Fruit fly (Drosophila melanogaster) whole organism, prepupa: ENCODE data around the gene Tl.

Experiments
- Blimp-1 ChIP-seq: fragments of 200-800 bp; sonication (Bioruptor generic); optimal IDR thresholded peaks from 3 replicates; lab custom pipeline; 2017; ENCODE audit warnings: missing biosample characterization, missing genetic modification characterization, mild to moderate bottlenecking, moderate library complexity, missing genetic modification reagents
- CG11902 ChIP-seq: fragments of 200-800 bp; sonication (Bioruptor generic); optimal IDR thresholded peaks from 3 replicates; lab custom pipeline; 2016; ENCODE audit warnings: missing biosample characterization, missing genetic modification characterization
- CG15336 ChIP-seq: fragments of 200-800 bp; sonication (Bioruptor generic); IDR thresholded peaks from 2 replicates; pipeline ENCODE4 v1.3.6; 2022; ENCODE audit warnings: missing biosample characterization, missing genetic modification characterization
- CG16779 ChIP-seq: fragments of 200-800 bp; sonication (Bioruptor generic); optimal IDR thresholded peaks from 3 replicates; lab custom pipeline; 2017; ENCODE audit warnings: missing biosample characterization, mild to moderate bottlenecking, missing genetic modification characterization
- CG3032 ChIP-seq: fragments of 200-800 bp; optimal IDR thresholded peaks from 2 replicates; lab custom pipeline; 2019; ENCODE audit warnings: missing biosample characterization, mild to moderate bottlenecking, missing genetic modification characterization, moderate library complexity
- CG31627 ChIP-seq: fragments of 200-800 bp; sonication (Bioruptor generic); optimal IDR thresholded peaks from 3 replicates; lab custom pipeline; 2016; ENCODE audit warnings: missing biosample characterization, missing genetic modification characterization
- CG32006 ChIP-seq: fragments of 200-800 bp; sonication (Bioruptor generic); optimal IDR thresholded peaks from 3 replicates; lab custom pipeline; 2017; ENCODE audit warnings: missing biosample characterization, mild to moderate bottlenecking, missing genetic modification characterization
- CG3919 ChIP-seq: fragments of 200-800 bp; sonication (Bioruptor generic); optimal IDR thresholded peaks from 3 replicates; lab custom pipeline; 2016; ENCODE audit warnings: missing biosample characterization, missing genetic modification characterization
- CG6163 ChIP-seq: fragments of 200-800 bp; sonication (Bioruptor generic); IDR thresholded peaks from 3 replicates; pipeline ENCODE4 v1.3.6; 2022; ENCODE audit warnings: missing biosample characterization, missing genetic modification characterization
- CG6276 ChIP-seq: fragments of 200-800 bp; sonication (Bioruptor generic); optimal IDR thresholded peaks from 2 replicates; lab custom pipeline; 2017; ENCODE audit warnings: missing biosample characterization, mild to moderate bottlenecking, missing genetic modification characterization
- CG6792 ChIP-seq: fragments of 200-800 bp; sonication (Bioruptor generic); optimal IDR thresholded peaks from 3 replicates; lab custom pipeline; 2016; ENCODE audit warnings: missing biosample characterization, missing genetic modification characterization
- CG6854 ChIP-seq: fragments of 200-800 bp; sonication (Bioruptor generic); optimal IDR thresholded peaks from 2 replicates; lab custom pipeline; 2017; ENCODE audit warnings: missing biosample characterization, mild to moderate bottlenecking, missing genetic modification characterization
- CG7368 ChIP-seq: fragments of 200-800 bp; sonication (Bioruptor generic); optimal IDR thresholded peaks from 3 replicates; lab custom pipeline; 2016; ENCODE audit warnings: missing biosample characterization, missing genetic modification characterization
- CG8119 ChIP-seq: fragments of 200-800 bp; sonication (Bioruptor generic); IDR thresholded peaks from 3 replicates; pipeline ENCODE4 v1.3.6; 2022; ENCODE audit warnings: missing biosample characterization, missing genetic modification characterization
- CG8319 ChIP-seq: fragments of 200-800 bp; sonication (Bioruptor generic); optimal IDR thresholded peaks from 3 replicates; lab custom pipeline; 2016; ENCODE audit warnings: missing biosample characterization, missing genetic modification characterization
- CG9139 ChIP-seq: fragments of 200-800 bp; sonication (Bioruptor generic); optimal IDR thresholded peaks from 3 replicates; lab custom pipeline; 2017; ENCODE audit warnings: missing biosample characterization, mild to moderate bottlenecking, missing genetic modification characterization
- Eip75B ChIP-seq: fragments of 200-800 bp; sonication (Bioruptor generic); optimal IDR thresholded peaks from 3 replicates; lab custom pipeline; 2016; ENCODE audit warnings: missing biosample characterization, missing genetic modification characterization
- Eip78C ChIP-seq: fragments of 200-800 bp; sonication (Bioruptor generic); peaks from one replicate; lab custom pipeline; 2016; ENCODE audit warnings: missing biosample characterization, missing genetic modification characterization
- Ets21C ChIP-seq: fragments of 200-800 bp; sonication (Bioruptor generic); optimal IDR thresholded peaks from 3 replicates; lab custom pipeline; 2016; ENCODE audit warnings: missing biosample characterization, missing genetic modification characterization
- Ets96B ChIP-seq: fragments of 200-800 bp; optimal IDR thresholded peaks from 2 replicates; lab custom pipeline; 2019; ENCODE audit warnings: missing biosample characterization, mild to moderate bottlenecking, missing genetic modification characterization, moderate library complexity
- Hr38 ChIP-seq: sonication (Bioruptor generic); optimal IDR thresholded peaks from 2 replicates; lab custom pipeline; 2016; ENCODE audit warnings: missing biosample characterization, missing genetic modification characterization
- Lpt ChIP-seq: fragments of 200-800 bp; sonication (Bioruptor generic); optimal IDR thresholded peaks from 3 replicates; lab custom pipeline; 2016; ENCODE audit warnings: missing biosample characterization, missing genetic modification characterization
- Met ChIP-seq: fragments of 200-800 bp; sonication (Bioruptor generic); optimal IDR thresholded peaks from 3 replicates; lab custom pipeline; 2016; ENCODE audit warnings: missing biosample characterization, missing genetic modification characterization
- OdsH ChIP-seq: fragments of 200-800 bp; sonication (Bioruptor generic); optimal IDR thresholded peaks from 3 replicates; lab custom pipeline; 2016; ENCODE audit warnings: missing biosample characterization, missing genetic modification characterization
- Sox14 ChIP-seq: fragments of 200-800 bp; sonication (Bioruptor generic); optimal IDR thresholded peaks from 3 replicates; lab custom pipeline; 2016; ENCODE audit warnings: missing biosample characterization, missing genetic modification characterization
- Sox15 ChIP-seq: fragments of 200-800 bp; sonication (Bioruptor generic); optimal IDR thresholded peaks from 3 replicates; lab custom pipeline; 2016; ENCODE audit warnings: missing biosample characterization, missing genetic modification characterization
- achi ChIP-seq: fragments of 200-800 bp; sonication (Bioruptor generic); optimal IDR thresholded peaks from 3 replicates; lab custom pipeline; 2016; ENCODE audit warnings: missing biosample characterization, missing genetic modification characterization
- acj6 ChIP-seq: fragments of 200-800 bp; sonication (Bioruptor generic); optimal IDR thresholded peaks from 3 replicates; lab custom pipeline; 2016; ENCODE audit warnings: missing biosample characterization, missing genetic modification characterization
- cyc ChIP-seq: fragments of 200-800 bp; sonication (Bioruptor generic); optimal IDR thresholded peaks from 3 replicates; lab custom pipeline; 2016; ENCODE audit warnings: missing biosample characterization, missing genetic modification characterization
- dac ChIP-seq: fragments of 200-800 bp; sonication (Bioruptor generic); optimal IDR thresholded peaks from 2 replicates; lab custom pipeline; 2017; ENCODE audit warnings: missing biosample characterization, mild to moderate bottlenecking, missing genetic modification characterization
- dsx ChIP-seq: fragments of 200-800 bp; optimal IDR thresholded peaks from 3 replicates; lab custom pipeline; 2019; ENCODE audit warnings: missing biosample characterization, mild to moderate bottlenecking, missing genetic modification characterization, moderate library complexity; ENCODE audit not compliant: poor library complexity, severe bottlenecking
- eg ChIP-seq: fragments of 200-800 bp; sonication (Bioruptor generic); IDR thresholded peaks from 3 replicates; pipeline ENCODE4 v1.3.6; 2022; ENCODE audit warnings: missing biosample characterization, missing genetic modification characterization
- esn ChIP-seq: fragments of 200-800 bp; sonication (Bioruptor generic); optimal IDR thresholded peaks from 2 replicates; lab custom pipeline; 2016; ENCODE audit warnings: missing biosample characterization, mild to moderate bottlenecking, missing genetic modification characterization, moderate library complexity
- fd59A ChIP-seq: fragments of 200-800 bp; sonication (Bioruptor generic); optimal IDR thresholded peaks from 2 replicates; lab custom pipeline; 2017; ENCODE audit warnings: missing biosample characterization, mild to moderate bottlenecking, missing genetic modification characterization, missing genetic modification reagents
- fd85E ChIP-seq: fragments of 200-800 bp; sonication (Bioruptor generic); optimal IDR thresholded peaks from 3 replicates; lab custom pipeline; 2016; ENCODE audit warnings: missing biosample characterization, missing genetic modification characterization
- fkh ChIP-seq: fragments of 200-800 bp; sonication (Bioruptor generic); optimal IDR thresholded peaks from 3 replicates; lab custom pipeline; 2017; ENCODE audit warnings: missing biosample characterization, mild to moderate bottlenecking, missing genetic modification characterization, moderate library complexity
- lz ChIP-seq: fragments of 200-800 bp; sonication (Bioruptor generic); optimal IDR thresholded peaks from 3 replicates; lab custom pipeline; 2016; ENCODE audit warnings: missing biosample characterization, missing genetic modification characterization
- pdm3 ChIP-seq: fragments of 200-800 bp; sonication (Bioruptor generic); optimal IDR thresholded peaks from 3 replicates; lab custom pipeline; 2016; ENCODE audit warnings: missing biosample characterization, missing genetic modification characterization
- salr ChIP-seq, 2 experiments: fragments of 200-800 bp; sonication (Bioruptor generic); optimal IDR thresholded peaks; 3 replicates each; lab custom pipeline; 2016 to 2018; ENCODE audit warnings: missing biosample characterization in 2 of 2, missing genetic modification characterization in 2 of 2, mild to moderate bottlenecking in 1 of 2
- spab ChIP-seq: fragments of 200-800 bp; sonication (Bioruptor generic); optimal IDR thresholded peaks from 2 replicates; lab custom pipeline; 2017; ENCODE audit warnings: missing biosample characterization, mild to moderate bottlenecking, missing genetic modification characterization, missing genetic modification reagents
- ss ChIP-seq, 2 experiments: fragments of 200-800 bp; sonication (Bioruptor generic); optimal IDR thresholded peaks; 2 replicates in 1 of 2; 3 replicates in 1 of 2; lab custom pipeline; 2017 to 2018; ENCODE audit warnings: mild to moderate bottlenecking in 2 of 2, missing biosample characterization in 2 of 2, missing genetic modification characterization in 2 of 2, moderate library complexity in 1 of 2
- svp ChIP-seq: fragments of 200-800 bp; sonication (Bioruptor generic); peaks from one replicate; lab custom pipeline; 2016; ENCODE audit warnings: missing biosample characterization, missing genetic modification characterization
- vri ChIP-seq: fragments of 200-800 bp; sonication (Bioruptor generic); optimal IDR thresholded peaks from 3 replicates; lab custom pipeline; 2016; ENCODE audit warnings: missing biosample characterization, mild to moderate bottlenecking, missing genetic modification characterization

Tl gene

dm6 chr3R:26866577-26867456 is 68.0 kb downstream of the Tl start, which contains the start of the genes ball and His2Av (continued):
- TF ChIP-seq CG31627 (GFP tag; lab: Kevin White, UChicago) (peak; percentile 90), dac (GFP tag; lab: Kevin White, UChicago) (peak; percentile 69), vri (GFP tag; lab: Kevin White, UChicago) (peak; percentile 69), CG3032 (tag; lab: Kevin White, UChicago) (peak; percentile 71), CG9139 (GFP tag; lab: Kevin White, UChicago) (no peak), cyc (GFP tag; lab: Kevin White, UChicago) (peak; percentile 83), acj6 (GFP tag; lab: Kevin White, UChicago) (peak; percentile 80), lz (GFP tag; lab: Kevin White, UChicago) (peak; percentile 85), Lpt (GFP tag; lab: Kevin White, UChicago) (peak; percentile 33), fkh (peak; percentile 6), dsx (GFP tag; lab: Kevin White, UChicago) (peak; percentile 32), Ets21C (peak; percentile 81), pdm3 (peak; percentile 87), OdsH (GFP tag; lab: Kevin White, UChicago) (peak; percentile 81), eg (GFP tag; lab: Robert Waterston, UW) (peak; percentile 80), salr (GFP tag; optimal IDR thresholded peaks at IDR 0.05; lab: Kevin White, UChicago) (peak; percentile 32 to 37), Eip75B (GFP tag; lab: Kevin White, UChicago) (peak; percentile 83), CG11902 (GFP tag; lab: Kevin White, UChicago) (peak; percentile 69), CG6792 (peak; percentile 76), CG6276 (GFP tag; lab: Kevin White, UChicago) (no peak), CG7368 (GFP tag; lab: Kevin White, UChicago) (peak; percentile 70), CG8119 (peak; percentile 52; the same call in 1 of the 3 replicates), Sox14 (GFP tag; lab: Kevin White, UChicago) (peak; percentile 86), Met (peak; percentile 76), Ets96B (tag; lab: Kevin White, UChicago) (peak; percentile 53)
- TF ChIP-seq, all 60 proteins: peak for 51

dm6 chr3R:26867457-26868044 is 68.7 kb downstream of the Tl start:
- no peak for TF ChIP-seq CG16779 (tag; lab: Kevin White, UChicago)
- no peak for TF ChIP-seq Lpt (GFP tag; lab: Kevin White, UChicago)
- TF ChIP-seq dac (GFP tag; lab: Kevin White, UChicago), result no peak
- no peak for TF ChIP-seq Blimp-1
- TF ChIP-seq Eip78C (GFP tag; lab: Kevin White, UChicago), result peak; percentile 37
- TF ChIP-seq Sox14 (GFP tag; lab: Kevin White, UChicago), result no peak
- no peak for TF ChIP-seq CG6276 (GFP tag; lab: Kevin White, UChicago)
- TF ChIP-seq CG6854 (GFP tag; lab: Kevin White, UChicago), result no peak
- TF ChIP-seq Sox15, result no peak
- TF ChIP-seq CG3032 (tag; lab: Kevin White, UChicago), result no peak
- TF ChIP-seq spab, result no peak
- no peak for TF ChIP-seq Hr38 (GFP tag; lab: Kevin White, UChicago)
- no peak for TF ChIP-seq pdm3
- TF ChIP-seq fd85E (GFP tag; lab: Kevin White, UChicago), result no peak
- peak; percentile 31; the same call in 1 of the 3 replicates for TF ChIP-seq CG8119
- no peak for TF ChIP-seq CG8319 (GFP tag; lab: Kevin White, UChicago)
- TF ChIP-seq vri (GFP tag; lab: Kevin White, UChicago), result no peak
- peak; percentile 49; the same call in 1 of the 2 replicates for TF ChIP-seq CG15336
- TF ChIP-seq ss (GFP tag; optimal IDR thresholded peaks at IDR 0.05; lab: Kevin White, UChicago), result no peak
- no peak for TF ChIP-seq cyc (GFP tag; lab: Kevin White, UChicago)
- TF ChIP-seq fkh, result no peak
- no peak for TF ChIP-seq esn (GFP tag; lab: Kevin White, UChicago)
- no peak for TF ChIP-seq dsx (GFP tag; lab: Kevin White, UChicago)
- no peak for TF ChIP-seq CG3919
- TF ChIP-seq CG32006 (GFP tag; lab: Kevin White, UChicago), result no peak
- no peak for TF ChIP-seq svp (GFP tag; lab: Kevin White, UChicago)
- TF ChIP-seq fd59A (GFP tag; lab: Kevin White, UChicago), result no peak
- TF ChIP-seq achi (GFP tag; lab: Kevin White, UChicago), result no peak
- no peak for TF ChIP-seq Met
- TF ChIP-seq eg (GFP tag; lab: Robert Waterston, UW), result 0 out of 3 replicates have a peak, but pooled peaks have one; percentile 16
- TF ChIP-seq CG6163 (GFP tag; lab: Robert Waterston, UW), result no peak
